Worm (Caenorhabditis elegans): ENCODE results near the gene srbc-20.
"Not testable (repeated sequence)": the region's sequence is repeated elsewhere in the genome, so short reads cannot be mapped to it uniquely, and the experiment has no call there.

srbc-20 gene

DNA sequence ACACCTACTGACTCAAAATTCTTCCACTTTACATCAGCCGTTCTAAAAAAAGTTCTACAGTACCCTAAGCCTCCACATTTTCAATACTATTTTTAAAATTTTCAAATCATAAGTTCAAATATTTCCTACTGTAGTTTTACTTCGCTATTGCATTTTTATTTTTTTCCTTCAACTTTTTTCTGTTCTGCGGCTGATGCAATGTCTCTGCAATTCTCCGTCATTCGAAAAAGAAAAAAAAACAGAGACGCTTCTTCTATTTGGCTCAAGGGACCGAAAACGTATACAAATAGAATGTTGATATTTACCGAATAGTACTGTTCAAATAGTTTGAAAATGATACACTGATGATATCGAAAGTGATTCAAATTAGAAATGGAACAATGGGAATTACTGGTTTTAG lies 8.6 kb upstream of the srbc-20 start:
- no peak for TF ChIP-seq T22C8.4 (GFP tag; IDR thresholded peaks at IDR 0.05)
- no peak for TF ChIP-seq med-1 (GFP tag; optimal IDR thresholded peaks at IDR 0.05; ENCODE audit: insufficient read depth)
- TF ChIP-seq ztf-29 (GFP tag; IDR thresholded peaks at IDR 0.05) = no peak
- no peak for TF ChIP-seq ref-1 (GFP tag; conservative IDR thresholded peaks at IDR 0.05)
- no peak for TF ChIP-seq tab-1 (GFP tag; IDR thresholded peaks at IDR 0.05)
- TF ChIP-seq flt-1 (GFP tag; IDR thresholded peaks at IDR 0.05) = no peak
- no peak for TF ChIP-seq klf-2 (GFP tag; conservative IDR thresholded peaks at IDR 0.05)
- TF ChIP-seq ztf-23 (GFP tag; IDR thresholded peaks at IDR 0.05) = no peak
- no peak for TF ChIP-seq cog-1 (tag; optimal IDR thresholded peaks at IDR 0.05)

DNA sequence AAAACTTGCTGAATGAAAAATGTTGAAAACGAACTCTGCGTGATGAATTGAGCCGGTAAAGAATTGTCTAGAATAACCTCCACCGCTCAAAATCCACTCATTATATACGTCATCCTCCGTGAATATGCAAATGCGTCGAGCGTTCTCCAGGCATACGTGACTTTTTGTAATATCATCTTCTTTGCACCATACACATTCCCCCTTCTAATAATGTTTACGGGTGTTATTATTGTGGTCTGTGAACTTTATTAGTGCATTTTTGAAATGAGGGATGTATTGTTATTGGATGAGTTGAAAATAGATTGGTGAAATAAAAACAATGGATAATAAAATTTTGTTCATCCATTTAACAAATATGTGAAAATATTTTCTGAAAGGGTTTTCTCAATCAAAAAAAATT lies 7.0 kb upstream of the srbc-20 start, which contains the start of gene F22F7.7:
F22F7.7 (minus strand) TSS at position 125 of the 400 bp plus-strand sequence.
- TF ChIP-seq ztf-29 (GFP tag; IDR thresholded peaks at IDR 0.05) (no peak), cog-1 (tag; optimal IDR thresholded peaks at IDR 0.05) (no peak), med-1 (GFP tag; optimal IDR thresholded peaks at IDR 0.05; ENCODE audit: insufficient read depth) (no peak), ztf-23 (GFP tag; IDR thresholded peaks at IDR 0.05) (no peak), T22C8.4 (GFP tag; IDR thresholded peaks at IDR 0.05) (no peak), tab-1 (GFP tag; IDR thresholded peaks at IDR 0.05) (no peak), klf-2 (GFP tag; conservative IDR thresholded peaks at IDR 0.05) (no peak), ref-1 (GFP tag; conservative IDR thresholded peaks at IDR 0.05) (no peak), flt-1 (GFP tag; IDR thresholded peaks at IDR 0.05) (no peak)

DNA sequence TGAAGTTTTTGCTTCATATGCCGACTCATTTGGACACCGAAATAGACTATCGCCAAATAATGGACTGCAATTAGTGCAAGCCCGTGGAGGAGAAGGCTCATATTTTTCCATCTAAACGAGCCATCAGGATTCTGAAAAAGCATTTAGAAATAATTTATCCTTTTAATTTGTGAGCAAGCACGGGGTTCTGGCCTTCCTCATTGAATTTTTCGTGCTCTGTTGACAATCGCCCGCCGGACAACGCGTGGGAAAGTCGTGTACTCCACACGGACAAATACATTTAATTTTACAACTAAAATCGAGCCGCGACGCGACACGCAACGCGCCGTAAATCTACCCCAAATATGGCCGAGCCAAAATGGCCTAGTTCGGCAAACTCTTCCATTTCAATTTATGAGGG lies 2.5 kb upstream of the srbc-20 start, which contains the start of gene F22F7.12:
F22F7.12 (minus strand) TSS at position 101 of the 400 bp plus-strand sequence.
- not testable (repeated sequence) for TF ChIP-seq T22C8.4 (GFP tag; IDR thresholded peaks at IDR 0.05); ztf-29 (GFP tag; IDR thresholded peaks at IDR 0.05); klf-2 (GFP tag; conservative IDR thresholded peaks at IDR 0.05)

DNA sequence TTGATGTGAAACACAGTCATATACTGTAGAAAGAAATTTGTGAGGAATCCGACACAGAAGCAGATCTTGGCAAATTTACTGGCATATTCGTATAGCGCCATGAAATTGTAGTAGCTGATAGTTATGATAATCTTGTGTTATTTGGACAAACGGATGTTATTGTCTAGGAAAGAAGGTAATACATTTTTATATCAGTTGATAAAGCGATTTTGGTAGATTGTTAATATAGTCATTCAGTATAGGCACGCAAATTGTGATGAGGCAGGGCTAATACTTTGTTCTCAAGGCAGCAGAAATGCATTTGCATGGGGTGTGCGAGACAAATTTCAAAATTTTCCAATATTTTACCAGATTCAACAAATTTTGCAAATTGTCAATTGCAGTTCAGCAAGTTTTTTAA lies 851 bp upstream of the srbc-20 start, which contains the start of gene str-52:
str-52 (minus strand) TSS at position 101 of the 400 bp plus-strand sequence.
- TF ChIP-seq cog-1 (tag; optimal IDR thresholded peaks at IDR 0.05) (no peak), ztf-29 (GFP tag; IDR thresholded peaks at IDR 0.05) (no peak), flt-1 (GFP tag; IDR thresholded peaks at IDR 0.05) (no peak), tab-1 (GFP tag; IDR thresholded peaks at IDR 0.05) (no peak), ztf-23 (GFP tag; IDR thresholded peaks at IDR 0.05) (no peak), T22C8.4 (GFP tag; IDR thresholded peaks at IDR 0.05) (no peak), ref-1 (GFP tag; conservative IDR thresholded peaks at IDR 0.05) (no peak)

DNA sequence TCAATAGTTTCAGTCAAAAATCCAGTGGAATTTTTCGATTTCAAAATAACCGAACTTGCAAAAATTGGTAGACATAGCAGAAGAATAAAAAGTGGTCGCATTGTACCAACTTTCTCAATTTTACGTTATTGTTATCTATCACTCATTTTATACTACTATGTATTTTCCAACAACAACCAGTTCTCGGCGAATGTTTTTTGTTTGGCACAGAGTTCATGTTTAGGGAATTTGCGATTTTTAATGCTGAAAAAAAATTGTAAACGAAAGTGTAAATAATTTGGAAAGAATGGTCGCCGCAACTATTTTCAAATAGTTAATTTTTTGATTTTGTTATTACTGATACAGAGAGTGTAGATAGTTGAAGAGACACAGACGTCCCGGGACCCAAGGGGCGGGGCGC lies 2.5 kb downstream of the srbc-20 start, which contains the start of gene C45H4.21:
C45H4.21 (minus strand) TSS at position 101 of the 400 bp plus-strand sequence.
- no peak for TF ChIP-seq cog-1 (tag; optimal IDR thresholded peaks at IDR 0.05)

DNA sequence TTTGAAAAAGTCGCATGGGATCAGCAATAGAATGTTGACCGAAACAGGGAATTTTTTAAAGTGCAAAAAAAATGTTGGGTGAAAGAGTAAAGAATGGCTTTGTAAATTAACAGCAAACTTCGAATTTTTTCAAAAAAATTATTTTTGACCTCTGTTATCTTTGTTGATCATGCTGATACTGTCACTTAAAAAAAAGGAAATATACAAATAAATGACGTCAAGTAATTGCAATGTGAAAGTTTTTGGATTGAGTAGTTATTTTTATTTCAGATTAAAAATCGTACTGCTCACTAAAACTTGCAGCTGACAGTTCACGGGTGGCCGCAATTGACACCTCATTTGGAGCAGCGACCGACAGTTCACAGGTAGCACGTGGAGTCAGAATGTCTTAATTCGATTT lies 4.0 kb downstream of the srbc-20 start, which contains the start of gene C45H4.13:
C45H4.13 (minus strand) TSS at position 101 of the 400 bp plus-strand sequence.
- TF ChIP-seq tab-1 (GFP tag; IDR thresholded peaks at IDR 0.05) = no peak
- TF ChIP-seq klf-2 (GFP tag; conservative IDR thresholded peaks at IDR 0.05) = no peak
- TF ChIP-seq ztf-29 (GFP tag; IDR thresholded peaks at IDR 0.05) = no peak
- TF ChIP-seq T22C8.4 (GFP tag; IDR thresholded peaks at IDR 0.05) = no peak
- no peak for TF ChIP-seq med-1 (GFP tag; optimal IDR thresholded peaks at IDR 0.05; ENCODE audit: insufficient read depth)
- TF ChIP-seq flt-1 (GFP tag; IDR thresholded peaks at IDR 0.05) = no peak
- no peak for TF ChIP-seq ztf-23 (GFP tag; IDR thresholded peaks at IDR 0.05)
- TF ChIP-seq ref-1 (GFP tag; conservative IDR thresholded peaks at IDR 0.05) = no peak
- TF ChIP-seq cog-1 (tag; optimal IDR thresholded peaks at IDR 0.05) = no peak

DNA sequence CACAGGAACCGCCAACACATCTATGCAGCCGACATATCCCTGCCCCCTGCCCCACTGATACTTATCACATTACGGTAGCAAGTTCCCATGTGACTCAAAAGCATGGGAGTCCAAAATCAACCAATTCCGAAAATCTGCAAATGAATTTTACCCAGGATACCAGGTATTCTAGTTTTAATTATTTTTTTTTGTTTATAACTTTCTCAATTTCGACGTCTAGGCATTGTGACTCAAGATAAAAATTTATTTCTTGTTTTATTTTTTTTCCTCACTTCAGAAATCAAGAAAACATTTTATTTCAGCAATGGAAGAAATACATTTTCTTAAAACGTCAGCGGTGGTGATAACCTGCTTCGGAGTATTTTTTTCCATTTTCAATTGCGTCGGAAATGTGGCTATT lies 4.6 kb downstream of the srbc-20 start, which contains the start of gene srbc-24:
srbc-24 (plus strand) TSS at position 301 of the 400 bp plus-strand sequence.
- TF ChIP-seq ztf-23 (GFP tag; IDR thresholded peaks at IDR 0.05) = no peak
- no peak for TF ChIP-seq med-1 (GFP tag; optimal IDR thresholded peaks at IDR 0.05; ENCODE audit: insufficient read depth)

DNA sequence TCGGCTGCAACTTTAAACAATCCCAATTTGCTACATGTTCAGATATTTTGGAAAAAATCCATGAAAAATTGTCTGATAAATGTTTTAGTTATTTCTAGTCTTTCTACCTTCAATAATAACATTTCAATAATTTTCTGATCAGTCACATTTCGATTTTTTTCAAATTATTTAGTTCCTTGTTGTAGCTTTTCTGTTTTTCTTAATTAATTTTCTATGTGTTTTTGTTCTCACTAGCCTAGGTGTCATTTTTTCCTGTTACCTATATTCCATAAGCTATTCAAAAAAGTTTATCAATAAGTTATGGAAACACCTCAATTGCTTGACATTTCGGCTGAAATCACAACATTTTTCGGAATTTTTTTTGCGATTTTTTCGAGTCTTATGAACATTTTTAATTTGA lies 6.4 kb downstream of the srbc-20 start, which contains the start of gene srbc-23:
srbc-23 (plus strand) TSS at position 301 of the 400 bp plus-strand sequence.
- TF ChIP-seq ztf-29 (GFP tag; IDR thresholded peaks at IDR 0.05) (no peak), cog-1 (tag; optimal IDR thresholded peaks at IDR 0.05) (no peak), klf-2 (GFP tag; conservative IDR thresholded peaks at IDR 0.05) (no peak), flt-1 (GFP tag; IDR thresholded peaks at IDR 0.05) (no peak), ztf-23 (GFP tag; IDR thresholded peaks at IDR 0.05) (no peak), ref-1 (GFP tag; conservative IDR thresholded peaks at IDR 0.05) (no peak), med-1 (GFP tag; optimal IDR thresholded peaks at IDR 0.05; ENCODE audit: insufficient read depth) (no peak), tab-1 (GFP tag; IDR thresholded peaks at IDR 0.05) (no peak), T22C8.4 (GFP tag; IDR thresholded peaks at IDR 0.05) (no peak)

DNA sequence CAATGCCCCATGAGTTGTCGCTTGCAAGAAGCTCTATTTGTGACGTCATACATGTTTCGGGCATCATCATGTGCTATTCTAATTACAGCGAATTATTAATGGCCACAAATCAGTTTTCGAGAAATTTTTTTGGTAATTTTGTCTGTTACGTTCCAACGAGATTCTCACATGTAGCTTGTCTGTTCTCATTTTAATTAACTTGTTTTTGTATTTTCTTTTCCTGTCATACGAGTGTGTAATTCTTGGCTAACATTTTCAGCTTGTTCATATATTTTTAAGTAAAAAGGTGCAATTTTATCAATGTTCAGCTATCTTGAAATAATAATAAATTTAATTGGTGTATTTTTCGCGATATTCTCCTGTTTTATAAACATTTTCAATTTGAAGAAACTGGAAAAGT lies 8.3 kb downstream of the srbc-20 start, which contains the start of gene srbc-21:
srbc-21 (plus strand) TSS at position 301 of the 400 bp plus-strand sequence.
- no peak for TF ChIP-seq flt-1 (GFP tag; IDR thresholded peaks at IDR 0.05)
- TF ChIP-seq cog-1 (tag; optimal IDR thresholded peaks at IDR 0.05) = no peak
- TF ChIP-seq T22C8.4 (GFP tag; IDR thresholded peaks at IDR 0.05) = no peak
- TF ChIP-seq klf-2 (GFP tag; conservative IDR thresholded peaks at IDR 0.05) = no peak
- TF ChIP-seq ref-1 (GFP tag; conservative IDR thresholded peaks at IDR 0.05) = no peak
- TF ChIP-seq tab-1 (GFP tag; IDR thresholded peaks at IDR 0.05) = no peak
- no peak for TF ChIP-seq med-1 (GFP tag; optimal IDR thresholded peaks at IDR 0.05; ENCODE audit: insufficient read depth)
- no peak for TF ChIP-seq ztf-29 (GFP tag; IDR thresholded peaks at IDR 0.05)
- no peak for TF ChIP-seq ztf-23 (GFP tag; IDR thresholded peaks at IDR 0.05)

DNA sequence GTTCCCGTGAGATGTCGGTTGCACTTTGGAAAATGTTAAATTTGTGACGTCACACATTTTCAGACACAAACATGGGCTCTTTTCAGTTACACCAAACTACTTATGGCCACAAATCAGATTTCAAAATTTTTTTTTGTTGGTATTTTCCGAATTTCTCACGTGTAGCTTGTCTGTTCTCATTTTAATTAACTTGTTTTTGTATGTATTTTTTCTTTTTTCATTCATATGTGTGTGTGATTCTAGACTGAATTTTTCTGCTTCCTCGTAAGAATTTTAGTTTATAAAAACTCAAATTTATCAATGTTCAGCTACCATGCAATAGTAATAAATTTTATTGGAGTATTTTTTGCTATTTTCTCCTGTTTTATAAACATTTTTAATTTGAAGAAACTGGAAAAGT lies 9.9 kb downstream of the srbc-20 start, which contains the start of gene srbc-22:
srbc-22 (plus strand) TSS at position 301 of the 400 bp plus-strand sequence.
- TF ChIP-seq tab-1 (GFP tag; IDR thresholded peaks at IDR 0.05) (no peak), flt-1 (GFP tag; IDR thresholded peaks at IDR 0.05) (no peak), T22C8.4 (GFP tag; IDR thresholded peaks at IDR 0.05) (no peak), cog-1 (tag; optimal IDR thresholded peaks at IDR 0.05) (no peak), ztf-23 (GFP tag; IDR thresholded peaks at IDR 0.05) (no peak), ref-1 (GFP tag; conservative IDR thresholded peaks at IDR 0.05) (no peak), med-1 (GFP tag; optimal IDR thresholded peaks at IDR 0.05; ENCODE audit: insufficient read depth) (no peak), ztf-29 (GFP tag; IDR thresholded peaks at IDR 0.05) (no peak), klf-2 (GFP tag; conservative IDR thresholded peaks at IDR 0.05) (no peak)

All from whole organism, midembryonic.